Fruit fly (Drosophila melanogaster): ENCODE measurements around the gene tefu.

dm6 chr3R:15282982-15283809, 41.2 kb upstream of the tefu start:
- TF ChIP-seq Sin3A (optimal IDR thresholded peaks at IDR 0.05) = no peak
- no peak for TF ChIP-seq insv (optimal IDR thresholded peaks at IDR 0.05)
- no peak for TF ChIP-seq h (optimal IDR thresholded peaks at IDR 0.05)
- TF ChIP-seq ttk (optimal IDR thresholded peaks at IDR 0.05) = no peak

All from Kc167 (cell line).